Worm (Caenorhabditis elegans): ENCODE measurements around the gene spr-1.

Gene spr-1

ce11 chrV:8123384-8123783 lies 5.8 kb downstream of the spr-1 start, which contains the start of gene D1014.5:
TSS of gene D1014.5 (plus strand) at chrV:8123684.
- TF ChIP-seq ekl-4 (GFP tag; IDR thresholded peaks at IDR 0.05) (no peak), B0019.2 (GFP tag; conservative IDR thresholded peaks at IDR 0.05) (no peak), ccch-3 (GFP tag; optimal IDR thresholded peaks at IDR 0.05) (no peak), sptf-2 (GFP tag; optimal IDR thresholded peaks at IDR 0.05) (no peak), sea-2 (GFP tag; IDR thresholded peaks at IDR 0.05) (no peak), efl-1 (GFP tag; optimal IDR thresholded peaks at IDR 0.05) (no peak), hlh-26 (GFP tag; conservative IDR thresholded peaks at IDR 0.05) (no peak), dox-1 (GFP tag; IDR thresholded peaks at IDR 0.05) (no peak), athp-1 (tag; optimal IDR thresholded peaks at IDR 0.05) (no peak), attf-3 (GFP tag; conservative IDR thresholded peaks at IDR 0.05) (no peak), let-526 (GFP tag; IDR thresholded peaks at IDR 0.05) (no peak), lir-1 (GFP tag; conservative IDR thresholded peaks at IDR 0.05) (no peak), tlf-1 (GFP tag; optimal IDR thresholded peaks at IDR 0.05) (no peak), lsy-27 (tag; optimal IDR thresholded peaks at IDR 0.05; ENCODE audit: borderline replicate concordance, insufficient read depth) (no peak), F22D6.2 (tag; optimal IDR thresholded peaks at IDR 0.05) (no peak), pha-4 (tag; optimal IDR thresholded peaks at IDR 0.05) (no peak), lin-35 (GFP tag; optimal IDR thresholded peaks at IDR 0.05) (no peak)

- TF ChIP-seq tbp1 (GFP tag; optimal IDR thresholded peaks at IDR 0.05) (no peak), somi-1 (GFP tag; optimal IDR thresholded peaks at IDR 0.05) (no peak), F57A8.1 (GFP tag; optimal IDR thresholded peaks at IDR 0.05) (no peak), B0035.1 (tag; optimal IDR thresholded peaks at IDR 0.05) (no peak), nhr-27 (tag; optimal IDR thresholded peaks at IDR 0.05) (no peak), snpc-3.4 (tag; optimal IDR thresholded peaks at IDR 0.05) (no peak), cebp-1 (GFP tag; IDR thresholded peaks at IDR 0.05) (no peak), cebp-1 (tag; optimal IDR thresholded peaks at IDR 0.05) (no peak)
Measured at ce11 chrV:8120868-8121267, 8.3 kb downstream of the spr-1 start, which contains the start of gene D1014.6. TSS of gene D1014.6 (plus strand) at chrV:8121168.

DNA sequence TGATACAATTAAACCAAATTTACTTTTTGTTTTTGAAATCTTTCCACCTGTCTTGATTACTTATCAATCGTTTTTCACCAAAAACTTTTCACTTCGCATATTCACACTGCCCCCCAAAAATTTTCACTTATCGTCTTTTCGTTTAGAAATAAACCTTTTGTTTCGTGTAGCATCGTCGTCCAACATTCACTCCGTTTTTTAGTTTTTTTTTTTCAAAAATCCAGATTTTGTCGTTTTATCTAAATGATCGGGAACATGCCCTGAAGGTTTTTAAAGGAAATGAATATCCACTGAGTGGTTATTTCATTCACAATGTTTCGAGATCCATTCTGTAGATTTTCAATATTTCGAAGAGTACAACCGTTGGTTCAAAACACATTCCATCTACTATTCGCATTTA lies 11.2 kb downstream of the spr-1 start, which contains the start of gene D1014.7:
Gene D1014.7 (plus strand): TSS at position 301 of the 400 bp plus-strand sequence.
- no peak for TF ChIP-seq die-1 (tag; optimal IDR thresholded peaks at IDR 0.05)

- TF ChIP-seq tbp1 (GFP tag; optimal IDR thresholded peaks at IDR 0.05) (no peak), Y53G8AR.9 (GFP tag; conservative IDR thresholded peaks at IDR 0.05) (no peak), ztf-26 (tag; optimal IDR thresholded peaks at IDR 0.05) (no peak), ceh-79 (tag; optimal IDR thresholded peaks at IDR 0.05) (no peak), let-526 (GFP tag; IDR thresholded peaks at IDR 0.05) (no peak), ceh-58 (GFP tag; IDR thresholded peaks at IDR 0.05) (no peak), cebp-2 (GFP tag; IDR thresholded peaks at IDR 0.05) (no peak), somi-1 (GFP tag; optimal IDR thresholded peaks at IDR 0.05) (no peak), attf-5 (GFP tag; optimal IDR thresholded peaks at IDR 0.05) (no peak), unc-62 (GFP tag; optimal IDR thresholded peaks at IDR 0.05) (no peak), aptf-2 (GFP tag; conservative IDR thresholded peaks at IDR 0.05) (no peak)
Measured at ce11 chrV:8114542-8114941, 14.6 kb downstream of the spr-1 start.
